Fruit fly (Drosophila melanogaster) whole organism, embryonic: ENCODE data around the gene CG4459.

Experiments used
- CG10321 ChIP-seq: fragments of 200-800 bp; sonication (Bioruptor generic); IDR thresholded peaks from 2 replicates; pipeline ENCODE4 v1.3.6; 2022; ENCODE audit warnings: missing biosample characterization, missing genetic modification characterization
- CG10431 ChIP-seq: fragments of 200-800 bp; sonication (Bioruptor generic); optimal IDR thresholded peaks from 3 replicates; lab custom pipeline; 2018; ENCODE audit warnings: missing biosample characterization, mild to moderate bottlenecking, missing genetic modification characterization
- CG12155 ChIP-seq: fragments of 200-800 bp; sonication (Bioruptor generic); optimal IDR thresholded peaks from 3 replicates; lab custom pipeline; 2016; ENCODE audit warnings: missing biosample characterization, missing genetic modification characterization
- CG12236 ChIP-seq: fragments of 200-800 bp; sonication (Bioruptor generic); optimal IDR thresholded peaks from 2 replicates; lab custom pipeline; 2016; ENCODE audit warnings: missing biosample characterization, missing genetic modification characterization
- CG15479 ChIP-seq: fragments of 200-800 bp; sonication (Bioruptor generic); optimal IDR thresholded peaks from 3 replicates; lab custom pipeline; 2019; ENCODE audit warnings: missing biosample characterization, mild to moderate bottlenecking, missing genetic modification characterization, moderate library complexity
- CG16779 ChIP-seq: fragments of 200-800 bp; sonication (Bioruptor generic); IDR thresholded peaks from 2 replicates; pipeline ENCODE4 v1.3.6; 2022; ENCODE audit warnings: missing biosample characterization, missing genetic modification characterization
- CG16815 ChIP-seq: fragments of 200-800 bp; sonication (Bioruptor generic); optimal IDR thresholded peaks from 3 replicates; lab custom pipeline; 2017; ENCODE audit warnings: missing biosample characterization, mild to moderate bottlenecking, missing genetic modification characterization
- CG17361 ChIP-seq: fragments of 200-800 bp; sonication (Bioruptor generic); IDR thresholded peaks from 3 replicates; pipeline ENCODE4 v1.3.6; 2022; ENCODE audit warnings: missing biosample characterization, missing genetic modification characterization
- CG17802 ChIP-seq: fragments of 200-800 bp; sonication (Bioruptor generic); optimal IDR thresholded peaks from 2 replicates; lab custom pipeline; 2018; ENCODE audit warnings: missing biosample characterization, mild to moderate bottlenecking, missing genetic modification characterization, moderate library complexity
- CG32767 ChIP-seq: fragments of 200-800 bp; sonication (Bioruptor generic); IDR thresholded peaks from 2 replicates; pipeline ENCODE4 v1.3.6; 2022; ENCODE audit warnings: missing biosample characterization, missing genetic modification characterization
- CG5953 ChIP-seq: fragments of 200-800 bp; sonication (Bioruptor generic); IDR thresholded peaks from 2 replicates; pipeline ENCODE4 v1.3.6; 2022; ENCODE audit warnings: missing biosample characterization, missing genetic modification characterization
- CG6813 ChIP-seq: fragments of 200-800 bp; sonication (Bioruptor generic); optimal IDR thresholded peaks from 2 replicates; lab custom pipeline; 2017; ENCODE audit warnings: missing biosample characterization, missing genetic modification characterization, mild to moderate bottlenecking, moderate library complexity, missing genetic modification reagents
- CG8478 ChIP-seq: fragments of >200 bp; optimal IDR thresholded peaks from 2 replicates; lab custom pipeline; 2018
- CG9437 ChIP-seq: fragments of 200-800 bp; sonication (Bioruptor generic); optimal IDR thresholded peaks from 2 replicates; lab custom pipeline; 2018; ENCODE audit warnings: missing biosample characterization, mild to moderate bottlenecking, missing genetic modification characterization
- Dek ChIP-seq: fragments of 200-800 bp; sonication (Bioruptor generic); optimal IDR thresholded peaks from 3 replicates; lab custom pipeline; 2019; ENCODE audit warnings: missing biosample characterization, mild to moderate bottlenecking, missing genetic modification characterization, moderate library complexity
- Dfd ChIP-seq, 2 experiments: fragments of >200 bp; optimal IDR thresholded peaks; 2 replicates each; lab custom pipeline; 2017; ENCODE audit warnings: missing biosample characterization in 2 of 2, missing genetic modification characterization in 2 of 2
- Dip2 ChIP-seq: fragments of 200-800 bp; sonication (Bioruptor generic); IDR thresholded peaks from 2 replicates; pipeline ENCODE4 v1.3.6; 2022; ENCODE audit warnings: missing biosample characterization, missing genetic modification characterization
- E2f2 ChIP-seq: fragments of 200-800 bp; sonication (Bioruptor generic); IDR thresholded peaks from 2 replicates; pipeline ENCODE4 v1.3.6; 2022; ENCODE audit warnings: missing biosample characterization, missing genetic modification characterization
- ERR ChIP-seq: fragments of 200-800 bp; sonication (Bioruptor generic); optimal IDR thresholded peaks from 2 replicates; lab custom pipeline; 2016; ENCODE audit warnings: missing biosample characterization, missing genetic modification characterization
- Eip74EF ChIP-seq, 2 experiments: fragments of 200-800 bp in 1 of 2; fragments of >200 bp in 1 of 2; sonication (Bioruptor generic) in 1 of 2; optimal IDR thresholded peaks; 2 replicates each; lab custom pipeline; 2017 to 2019; ENCODE audit warnings: missing biosample characterization in 2 of 2, missing genetic modification characterization in 2 of 2, mild to moderate bottlenecking in 1 of 2, moderate library complexity in 1 of 2
- Ets97D ChIP-seq: fragments of 200-800 bp; sonication (Bioruptor generic); optimal IDR thresholded peaks from 3 replicates; lab custom pipeline; 2016; ENCODE audit warnings: missing biosample characterization, missing genetic modification characterization
- Gsc ChIP-seq: fragments of 200-800 bp; sonication (Bioruptor generic); IDR thresholded peaks from 2 replicates; pipeline ENCODE4 v1.3.6; 2022; ENCODE audit warnings: missing biosample characterization, missing genetic modification characterization
- HmgZ ChIP-seq: fragments of 200-800 bp; sonication (Bioruptor generic); optimal IDR thresholded peaks from 2 replicates; lab custom pipeline; 2018; ENCODE audit warnings: missing biosample characterization, mild to moderate bottlenecking, missing genetic modification characterization
- Lim3 ChIP-seq: fragments of 200-800 bp; sonication (Bioruptor generic); IDR thresholded peaks from 2 replicates; pipeline ENCODE4 v1.3.6; 2022; ENCODE audit warnings: missing biosample characterization, missing genetic modification characterization
- Poxn ChIP-seq: fragments of 200-800 bp; sonication (Bioruptor generic); IDR thresholded peaks from 2 replicates; pipeline ENCODE4 v1.3.6; 2022; ENCODE audit warnings: missing biosample characterization, missing genetic modification characterization
- Sry-β ChIP-seq: fragments of 200-800 bp; sonication (Bioruptor generic); optimal IDR thresholded peaks from 2 replicates; lab custom pipeline; 2018; ENCODE audit warnings: missing biosample characterization, mild to moderate bottlenecking, missing genetic modification characterization, moderate library complexity
- Ssrp ChIP-seq: fragments of 200-800 bp; sonication (Bioruptor generic); optimal IDR thresholded peaks from 2 replicates; lab custom pipeline; 2018; ENCODE audit warnings: missing biosample characterization, mild to moderate bottlenecking, missing genetic modification characterization, moderate library complexity
- Tbp ChIP-seq: fragments of >200 bp; optimal IDR thresholded peaks from 2 replicates; lab custom pipeline; 2018; ENCODE audit warnings: missing biosample characterization, missing genetic modification characterization
- amos ChIP-seq: fragments of 200-800 bp; sonication (Bioruptor generic); IDR thresholded peaks from 2 replicates; pipeline ENCODE4 v1.3.6; 2022; ENCODE audit warnings: missing biosample characterization, missing genetic modification characterization; ENCODE audit not compliant: partially characterized antibody
- cad ChIP-seq: fragments of >200 bp; optimal IDR thresholded peaks from 2 replicates; lab custom pipeline; 2017; ENCODE audit warnings: missing biosample characterization, missing genetic modification characterization
- dati ChIP-seq: fragments of 200-800 bp; sonication (Bioruptor generic); IDR thresholded peaks from 2 replicates; pipeline ENCODE4 v1.3.6; 2022; ENCODE audit warnings: missing biosample characterization, missing genetic modification characterization
- emc ChIP-seq: fragments of 200-800 bp; sonication (Bioruptor generic); optimal IDR thresholded peaks from 2 replicates; lab custom pipeline; 2016; ENCODE audit warnings: missing biosample characterization, missing genetic modification characterization
- eve ChIP-seq, 2 experiments: fragments of >200 bp; optimal IDR thresholded peaks; 2 replicates each; lab custom pipeline; 2017; ENCODE audit warnings: missing biosample characterization in 2 of 2, missing genetic modification characterization in 2 of 2
- fru ChIP-seq: fragments of >200 bp; optimal IDR thresholded peaks from 2 replicates; lab custom pipeline; 2017
- gem ChIP-seq: fragments of 200-800 bp; sonication (Bioruptor generic); optimal IDR thresholded peaks from 2 replicates; lab custom pipeline; 2019; ENCODE audit warnings: missing biosample characterization, mild to moderate bottlenecking, missing genetic modification characterization, moderate library complexity
- grn ChIP-seq: fragments of 200-800 bp; sonication (Bioruptor generic); optimal IDR thresholded peaks from 3 replicates; lab custom pipeline; 2017; ENCODE audit warnings: missing biosample characterization, missing genetic modification characterization
- hkb ChIP-seq, 2 experiments: fragments of 200-800 bp in 1 of 2; fragments of >200 bp in 1 of 2; sonication (Bioruptor generic) in 1 of 2; IDR thresholded peaks in 1 of 2; optimal IDR thresholded peaks in 1 of 2; 2 replicates each; pipeline versions ENCODE4 v1.3.6 to Lab custom; 2017 to 2022; ENCODE audit warnings: missing biosample characterization in 1 of 2, missing genetic modification characterization in 1 of 2
- ind ChIP-seq: fragments of 200-800 bp; sonication (Bioruptor generic); optimal IDR thresholded peaks from 3 replicates; lab custom pipeline; 2016; ENCODE audit warnings: missing biosample characterization, missing genetic modification characterization
- kay ChIP-seq: fragments of 200-800 bp; sonication (Bioruptor generic); optimal IDR thresholded peaks from 2 replicates; lab custom pipeline; 2016; ENCODE audit warnings: missing biosample characterization, missing genetic modification characterization
- maf-S ChIP-seq: fragments of 200-800 bp; sonication (Bioruptor generic); optimal IDR thresholded peaks from 2 replicates; lab custom pipeline; 2016; ENCODE audit warnings: missing biosample characterization, missing genetic modification characterization
- nmo ChIP-seq: fragments of 200-800 bp; sonication (Bioruptor generic); optimal IDR thresholded peaks from 2 replicates; lab custom pipeline; 2018; ENCODE audit warnings: missing biosample characterization, mild to moderate bottlenecking, missing genetic modification characterization, moderate library complexity
- pros ChIP-seq: fragments of 200-800 bp; sonication (Bioruptor generic); optimal IDR thresholded peaks from 3 replicates; lab custom pipeline; 2019; ENCODE audit warnings: missing biosample characterization, mild to moderate bottlenecking, missing genetic modification characterization, moderate library complexity
- repo ChIP-seq: fragments of 200-800 bp; sonication (Bioruptor generic); optimal IDR thresholded peaks from 2 replicates; lab custom pipeline; 2016; ENCODE audit warnings: missing biosample characterization, missing genetic modification characterization
- salm ChIP-seq: fragments of 200-800 bp; sonication (Bioruptor generic); optimal IDR thresholded peaks from 2 replicates; lab custom pipeline; 2018; ENCODE audit warnings: missing biosample characterization, mild to moderate bottlenecking, missing genetic modification characterization
- sd ChIP-seq: fragments of 200-800 bp; sonication (Bioruptor generic); optimal IDR thresholded peaks from 3 replicates; lab custom pipeline; 2018; ENCODE audit warnings: missing biosample characterization, mild to moderate bottlenecking, missing genetic modification characterization, moderate library complexity
- seq ChIP-seq: fragments of 200-800 bp; sonication (Bioruptor generic); IDR thresholded peaks from 2 replicates; pipeline ENCODE4 v1.3.6; 2022; ENCODE audit warnings: missing biosample characterization, missing genetic modification characterization
- sim ChIP-seq: fragments of 200-800 bp; sonication (Bioruptor generic); IDR thresholded peaks from 2 replicates; pipeline ENCODE4 v1.3.6; 2022; ENCODE audit warnings: missing biosample characterization, missing genetic modification characterization
- sima ChIP-seq: fragments of 200-800 bp; sonication (Bioruptor generic); optimal IDR thresholded peaks from 2 replicates; lab custom pipeline; 2016; ENCODE audit warnings: missing biosample characterization, missing genetic modification characterization
- unc-4 ChIP-seq: fragments of 200-800 bp; sonication (Bioruptor generic); IDR thresholded peaks from 2 replicates; pipeline ENCODE4 v1.3.6; 2022; ENCODE audit warnings: missing biosample characterization, missing genetic modification characterization; ENCODE audit not compliant: partially characterized antibody
- wor ChIP-seq: fragments of 200-800 bp; sonication (Bioruptor generic); IDR thresholded peaks from 2 replicates; pipeline ENCODE4 v1.3.6; 2022; ENCODE audit warnings: missing biosample characterization, missing genetic modification characterization

Gene CG4459

DNA sequence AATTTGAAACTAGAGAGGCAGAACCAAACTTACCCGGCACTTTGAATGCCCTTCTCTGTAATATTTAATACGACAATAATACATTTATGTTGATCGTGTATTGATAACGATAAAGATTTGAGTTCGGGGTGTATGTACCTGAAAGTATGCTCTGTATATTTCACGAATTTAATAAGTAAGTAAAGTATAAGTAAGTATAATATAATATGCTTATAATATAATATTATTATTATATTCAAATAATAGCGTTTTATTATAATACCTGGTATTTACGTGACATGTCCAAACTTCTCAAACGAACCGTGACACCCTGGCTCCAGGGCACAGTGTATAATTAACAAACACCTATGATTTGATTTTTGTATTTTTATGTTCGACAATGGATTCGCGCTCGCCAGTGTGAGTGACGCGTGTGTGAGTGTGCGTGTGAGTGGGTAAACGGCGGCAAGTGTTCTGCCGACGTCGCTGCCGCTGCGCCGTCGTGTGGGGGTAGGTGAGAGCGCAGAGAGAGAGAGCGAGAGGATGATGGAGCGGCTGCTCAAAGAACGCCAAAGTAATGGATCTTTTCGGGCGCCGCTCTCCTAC lies 38.7 kb downstream of the CG4459 start (continued):
- TF ChIP-seq Sry-β (GFP tag; lab: Kevin White, UChicago) = no peak
- TF ChIP-seq grn (GFP tag; lab: Kevin White, UChicago) = no peak
- peak; percentile 13; the same call in 1 of the 2 replicates for TF ChIP-seq seq
- TF ChIP-seq Ssrp (tag; lab: Kevin White, UChicago) = peak; percentile 40
- peak; percentile 65 for TF ChIP-seq sd (tag; lab: Kevin White, UChicago)
- no peak for TF ChIP-seq Ets97D (GFP tag; lab: Kevin White, UChicago)
- peak; percentile 62 for TF ChIP-seq CG9437 (GFP tag; lab: Kevin White, UChicago)
- TF ChIP-seq cad (GFP tag; lab: Kevin White, UChicago) = no peak
- peak; percentile 47 for TF ChIP-seq CG16815 (GFP tag; lab: Kevin White, UChicago)
- TF ChIP-seq gem (tag; lab: Kevin White, UChicago) = peak; percentile 87
- no peak for TF ChIP-seq Lim3 (GFP tag; lab: Robert Waterston, UW)
- no peak for TF ChIP-seq dati (GFP tag; lab: Robert Waterston, UW)
- no peak for TF ChIP-seq CG12236
- peak; percentile 12 for TF ChIP-seq emc (GFP tag; lab: Kevin White, UChicago)
- no peak for TF ChIP-seq CG17802 (tag; lab: Kevin White, UChicago)
- TF ChIP-seq E2f2 (GFP tag; lab: Robert Waterston, UW) = peak; percentile 46; the same call in 1 of the 2 replicates
- no peak for TF ChIP-seq CG15479 (GFP tag; lab: Kevin White, UChicago)
- no peak for TF ChIP-seq Tbp (GFP tag; lab: Kevin White, UChicago)
- TF ChIP-seq CG16779 (GFP tag; lab: Robert Waterston, UW) = no peak
- TF ChIP-seq repo (GFP tag; lab: Kevin White, UChicago) = no peak
- TF ChIP-seq Gsc (GFP tag; lab: Robert Waterston, UW) = no peak
- TF ChIP-seq hkb (optimal IDR thresholded peaks at IDR 0.05; lab: Kevin White, UChicago) = no peak
- TF ChIP-seq hkb (GFP tag; IDR thresholded peaks at IDR 0.05; lab: Robert Waterston, UW) = peak; percentile 66
- TF ChIP-seq ERR = no peak
- no peak for TF ChIP-seq Dip2 (GFP tag; lab: Robert Waterston, UW)
- TF ChIP-seq salm = peak; percentile 53
- 0 out of 2 replicates have a peak, but pooled peaks have one; percentile 6 for TF ChIP-seq sim
- peak; percentile 74 for TF ChIP-seq CG6813 (GFP tag; lab: Kevin White, UChicago)
- TF ChIP-seq Eip74EF (GFP tag; optimal IDR thresholded peaks at IDR 0.05; lab: Kevin White, UChicago) = peak in 1 of 2 experiments; percentile 76
- TF ChIP-seq HmgZ (tag; lab: Kevin White, UChicago) = peak; percentile 48
- 0 out of 2 replicates have a peak, but pooled peaks have one; percentile 7 for TF ChIP-seq CG32767 (GFP tag; lab: Robert Waterston, UW)
- TF ChIP-seq CG8478 (lab: Kevin White, UChicago) = no peak
- peak; percentile 73 for TF ChIP-seq ind
- TF ChIP-seq eve (GFP tag; optimal IDR thresholded peaks at IDR 0.05; lab: Kevin White, UChicago) = no peak
- no peak for TF ChIP-seq CG10431 (GFP tag; lab: Kevin White, UChicago)
- peak; percentile 57 for TF ChIP-seq CG12155 (GFP tag; lab: Kevin White, UChicago)
- TF ChIP-seq maf-S (GFP tag; lab: Kevin White, UChicago) = no peak
- TF ChIP-seq Poxn (GFP tag; lab: Robert Waterston, UW) = no peak
- TF ChIP-seq CG17361 (GFP tag; lab: Robert Waterston, UW) = peak; percentile 78
- TF ChIP-seq unc-4 (GFP tag; lab: Robert Waterston, UW) = no peak
- no peak for TF ChIP-seq amos
- TF ChIP-seq wor (GFP tag; lab: Robert Waterston, UW) = peak; percentile 11; the same call in 1 of the 2 replicates
- TF ChIP-seq Dfd (GFP tag; optimal IDR thresholded peaks at IDR 0.05; lab: Kevin White, UChicago) = no peak
- TF ChIP-seq CG5953 (GFP tag; lab: Robert Waterston, UW) = no peak
- peak; percentile 78 for TF ChIP-seq Dek (tag; lab: Kevin White, UChicago)
- TF ChIP-seq fru (lab: Kevin White, UChicago) = no peak
- TF ChIP-seq pros = no peak
- TF ChIP-seq sima (GFP tag; lab: Kevin White, UChicago) = no peak
- peak; percentile 85 for TF ChIP-seq nmo (GFP tag; lab: Kevin White, UChicago)
- TF ChIP-seq kay (GFP tag; lab: Kevin White, UChicago) = peak; percentile 13
- TF ChIP-seq CG10321 (GFP tag; lab: Robert Waterston, UW) = no peak
